Fruit fly (Drosophila melanogaster) whole organism, wandering third instar larva: ENCODE measurements around the gene Cyp4d21.

Experiments used
- Dif ChIP-seq: fragments of 200-275, 200-300 bp; sonication (Bioruptor generic); optimal IDR thresholded peaks from 2 replicates; lab custom pipeline; 2018; ENCODE audit warnings: missing biosample characterization, missing genetic modification characterization; ENCODE audit not compliant: partially characterized antibody
- Myc ChIP-seq: fragments of >200 bp; optimal IDR thresholded peaks from 2 replicates; lab custom pipeline; 2017
- br ChIP-seq: fragments of 200-800 bp; sonication (Bioruptor generic); optimal IDR thresholded peaks from 2 replicates; lab custom pipeline; 2016; ENCODE audit warnings: missing biosample characterization, missing genetic modification characterization
- foxo ChIP-seq, 2 experiments: fragments of 200-800 bp; sonication (Bioruptor generic); optimal IDR thresholded peaks; 2 replicates in 1 of 2; 3 replicates in 1 of 2; lab custom pipeline; 2016 to 2017; ENCODE audit warnings: missing biosample characterization in 2 of 2, missing genetic modification characterization in 2 of 2
- fru ChIP-seq: fragments of 200-800 bp; sonication (Bioruptor generic); optimal IDR thresholded peaks from 3 replicates; lab custom pipeline; 2016; ENCODE audit warnings: missing biosample characterization, mild to moderate bottlenecking, missing genetic modification characterization
- lola ChIP-seq: fragments of >200 bp; optimal IDR thresholded peaks from 2 replicates; lab custom pipeline; 2017; ENCODE audit warnings: missing biosample characterization, missing genetic modification characterization
- usp ChIP-seq: fragments of >200 bp; optimal IDR thresholded peaks from 2 replicates; lab custom pipeline; 2017; ENCODE audit warnings: missing biosample characterization, missing genetic modification characterization

dm6 chr2L:7621706-7622105 lies 16.3 kb downstream of the Cyp4d21 start:
- no peak for TF ChIP-seq lola
- no peak for TF ChIP-seq usp (GFP tag; lab: Kevin White, UChicago)
- TF ChIP-seq foxo (GFP tag; optimal IDR thresholded peaks at IDR 0.05; lab: Kevin White, UChicago): no peak
- TF ChIP-seq br (GFP tag; lab: Kevin White, UChicago): no peak
- TF ChIP-seq Myc (lab: Kevin White, UChicago): no peak
- TF ChIP-seq Dif (GFP tag; lab: Kevin White, UChicago): no peak
- TF ChIP-seq fru (GFP tag; lab: Kevin White, UChicago): no peak
